Fruit fly (Drosophila melanogaster) whole organism, embryonic: ENCODE results near the gene Cyfip.

Experiments
- Antp ChIP-seq: fragments of 200-800 bp; sonication (Bioruptor generic); optimal IDR thresholded peaks from 3 replicates; lab custom pipeline; 2016; ENCODE audit warnings: missing biosample characterization, missing genetic modification characterization
- CG10462 ChIP-seq: fragments of 200-800 bp; sonication (Bioruptor generic); optimal IDR thresholded peaks from 2 replicates; lab custom pipeline; 2016; ENCODE audit warnings: missing biosample characterization, missing genetic modification characterization
- CG11247 ChIP-seq: fragments of 200-800 bp; sonication (Bioruptor generic); IDR thresholded peaks from 2 replicates; pipeline ENCODE4 v1.3.6; 2022; ENCODE audit warnings: missing biosample characterization, missing genetic modification characterization
- CG11456 ChIP-seq: fragments of 200-800 bp; sonication (Bioruptor generic); IDR thresholded peaks from 3 replicates; pipeline ENCODE4 v1.3.6; 2022; ENCODE audit warnings: missing biosample characterization, missing genetic modification characterization
- CG12659 ChIP-seq: fragments of 200-800 bp; sonication (Bioruptor generic); optimal IDR thresholded peaks from 3 replicates; lab custom pipeline; 2017; ENCODE audit warnings: mild to moderate bottlenecking, missing biosample characterization, missing genetic modification reagents, missing genetic modification characterization
- CG13424 ChIP-seq: fragments of 200-800 bp; sonication (Bioruptor generic); optimal IDR thresholded peaks from 2 replicates; lab custom pipeline; 2019; ENCODE audit warnings: missing biosample characterization, mild to moderate bottlenecking, missing genetic modification characterization, moderate library complexity
- CG13624 ChIP-seq: fragments of 200-800 bp; sonication (Bioruptor generic); optimal IDR thresholded peaks from 2 replicates; lab custom pipeline; 2016; ENCODE audit warnings: missing biosample characterization, missing genetic modification characterization
- CG14710 ChIP-seq: fragments of 200-800 bp; sonication (Bioruptor generic); optimal IDR thresholded peaks from 3 replicates; lab custom pipeline; 2019; ENCODE audit warnings: missing biosample characterization, mild to moderate bottlenecking, missing genetic modification characterization, moderate library complexity
- CG15269 ChIP-seq: fragments of 200-800 bp; sonication (Bioruptor generic); optimal IDR thresholded peaks from 2 replicates; lab custom pipeline; 2018; ENCODE audit warnings: missing biosample characterization, mild to moderate bottlenecking, missing genetic modification characterization, moderate library complexity
- CG17568 ChIP-seq: fragments of 200-800 bp; sonication (Bioruptor generic); optimal IDR thresholded peaks from 2 replicates; lab custom pipeline; 2018; ENCODE audit warnings: missing biosample characterization, mild to moderate bottlenecking, missing genetic modification characterization, moderate library complexity
- CG18599 ChIP-seq: fragments of 200-800 bp; sonication (Bioruptor generic); optimal IDR thresholded peaks from 3 replicates; lab custom pipeline; 2017; ENCODE audit warnings: missing biosample characterization, missing genetic modification characterization, mild to moderate bottlenecking, moderate library complexity, missing genetic modification reagents
- CG2129 ChIP-seq: fragments of 200-800 bp; sonication (Bioruptor generic); IDR thresholded peaks from 2 replicates; pipeline ENCODE4 v1.3.6; 2022; ENCODE audit warnings: missing biosample characterization, missing genetic modification characterization; ENCODE audit not compliant: partially characterized antibody
- CG2199 ChIP-seq: fragments of 200-800 bp; sonication (Bioruptor generic); IDR thresholded peaks from 3 replicates; pipeline ENCODE4 v1.3.6; 2022; ENCODE audit warnings: missing biosample characterization, missing genetic modification characterization
- CG3281 ChIP-seq: fragments of 200-800 bp; sonication (Bioruptor generic); optimal IDR thresholded peaks from 3 replicates; lab custom pipeline; 2017; ENCODE audit warnings: missing biosample characterization, mild to moderate bottlenecking, missing genetic modification characterization
- CG34224 ChIP-seq: fragments of 200-800 bp; sonication (Bioruptor generic); IDR thresholded peaks from 3 replicates; pipeline ENCODE4 v1.3.6; 2022; ENCODE audit warnings: missing biosample characterization, missing genetic modification characterization; ENCODE audit not compliant: partially characterized antibody
- CG4730 ChIP-seq: fragments of 200-800 bp; sonication (Bioruptor generic); IDR thresholded peaks from 2 replicates; pipeline ENCODE4 v1.3.6; 2022; ENCODE audit warnings: missing biosample characterization, missing genetic modification characterization
- CG4820 ChIP-seq: fragments of 200-800 bp; sonication (Bioruptor generic); optimal IDR thresholded peaks from 3 replicates; lab custom pipeline; 2016; ENCODE audit warnings: missing biosample characterization, missing genetic modification characterization
- CG6175 ChIP-seq: fragments of 200-800 bp; sonication (Bioruptor generic); IDR thresholded peaks from 3 replicates; pipeline ENCODE4 v1.3.6; 2022; ENCODE audit warnings: missing biosample characterization, missing genetic modification characterization
- CG6689 ChIP-seq: fragments of 200-800 bp; sonication (Bioruptor generic); IDR thresholded peaks from 2 replicates; pipeline ENCODE4 v1.3.6; 2022; ENCODE audit warnings: missing biosample characterization, missing genetic modification characterization
- CG7271 ChIP-seq: fragments of 200-800 bp; sonication (Bioruptor generic); optimal IDR thresholded peaks from 2 replicates; lab custom pipeline; 2018; ENCODE audit warnings: missing biosample characterization, mild to moderate bottlenecking, missing genetic modification characterization, moderate library complexity
- CG7928 ChIP-seq: fragments of 200-800 bp; sonication (Bioruptor generic); optimal IDR thresholded peaks from 2 replicates; lab custom pipeline; 2017; ENCODE audit warnings: missing biosample characterization, mild to moderate bottlenecking, missing genetic modification characterization
- Dad ChIP-seq: fragments of 200-800 bp; sonication (Bioruptor generic); optimal IDR thresholded peaks from 3 replicates; lab custom pipeline; 2016; ENCODE audit warnings: missing biosample characterization, missing genetic modification characterization
- Doc3 ChIP-seq: fragments of 200-800 bp; sonication (Bioruptor generic); IDR thresholded peaks from 3 replicates; pipeline ENCODE4 v1.3.6; 2022; ENCODE audit warnings: missing biosample characterization, missing genetic modification characterization; ENCODE audit not compliant: partially characterized antibody
- Dref ChIP-seq: fragments of 200-800 bp; sonication (Bioruptor generic); IDR thresholded peaks from 2 replicates; pipeline ENCODE4 v1.3.6; 2022; ENCODE audit warnings: missing biosample characterization, missing genetic modification characterization
- Elba2 ChIP-seq: fragments of 200-800 bp; sonication (Bioruptor generic); optimal IDR thresholded peaks from 3 replicates; lab custom pipeline; 2016; ENCODE audit warnings: missing biosample characterization, missing genetic modification characterization
- H2.0 ChIP-seq: fragments of 200-800 bp; sonication (Bioruptor generic); IDR thresholded peaks from 2 replicates; pipeline ENCODE4 v1.3.6; 2022; ENCODE audit warnings: missing biosample characterization, missing genetic modification characterization
- Hr39 ChIP-seq: fragments of >200 bp; optimal IDR thresholded peaks from 2 replicates; lab custom pipeline; 2017
- MBD-R2 ChIP-seq: fragments of 200-800 bp; sonication (Bioruptor generic); IDR thresholded peaks from 2 replicates; pipeline ENCODE4 v1.3.6; 2022; ENCODE audit warnings: missing biosample characterization, missing genetic modification characterization
- NFAT ChIP-seq: fragments of 200-800 bp; sonication (Bioruptor generic); IDR thresholded peaks from 2 replicates; pipeline ENCODE4 v1.3.6; 2022; ENCODE audit warnings: missing biosample characterization, missing genetic modification characterization
- Rx ChIP-seq: fragments of 200-800 bp; sonication (Bioruptor generic); IDR thresholded peaks from 2 replicates; pipeline ENCODE4 v1.3.6; 2022; ENCODE audit warnings: missing biosample characterization, missing genetic modification characterization
- Scr ChIP-seq: fragments of 200-800 bp; sonication (Bioruptor generic); IDR thresholded peaks from 2 replicates; pipeline ENCODE4 v1.3.6; 2022; ENCODE audit warnings: missing biosample characterization, missing genetic modification characterization; ENCODE audit not compliant: partially characterized antibody
- Trl ChIP-seq, 3 experiments: fragments of >200 bp in 2 of 3; fragments of 200-800 bp in 1 of 3; sonication (Bioruptor generic) in 1 of 3; optimal IDR thresholded peaks; 2 replicates in 1 of 3; 3 replicates in 2 of 3; lab custom pipeline; 2016 to 2017; ENCODE audit warnings: missing biosample characterization in 1 of 3, missing genetic modification characterization in 1 of 3
- Vsx1 ChIP-seq: fragments of 200-800 bp; sonication (Bioruptor generic); optimal IDR thresholded peaks from 2 replicates; lab custom pipeline; 2017; ENCODE audit warnings: missing biosample characterization, mild to moderate bottlenecking, missing genetic modification characterization, missing genetic modification reagents
- amos ChIP-seq: fragments of 200-800 bp; sonication (Bioruptor generic); IDR thresholded peaks from 2 replicates; pipeline ENCODE4 v1.3.6; 2022; ENCODE audit warnings: missing biosample characterization, missing genetic modification characterization; ENCODE audit not compliant: partially characterized antibody
- bbx ChIP-seq: fragments of 200-800 bp; sonication (Bioruptor generic); IDR thresholded peaks from 2 replicates; pipeline ENCODE4 v1.3.6; 2022; ENCODE audit warnings: missing biosample characterization, missing genetic modification characterization; ENCODE audit not compliant: partially characterized antibody
- bcd ChIP-seq: fragments of 200-800 bp; sonication (Bioruptor generic); optimal IDR thresholded peaks from 2 replicates; lab custom pipeline; 2017; ENCODE audit warnings: missing biosample characterization, mild to moderate bottlenecking, missing genetic modification characterization
- caup ChIP-seq: fragments of 200-800 bp; sonication (Bioruptor generic); optimal IDR thresholded peaks from 3 replicates; lab custom pipeline; 2017; ENCODE audit warnings: missing biosample characterization, mild to moderate bottlenecking, missing genetic modification characterization, moderate library complexity; ENCODE audit not compliant: severe bottlenecking
- chm ChIP-seq: fragments of 200-800 bp; sonication (Bioruptor generic); IDR thresholded peaks from 2 replicates; pipeline ENCODE4 v1.3.6; 2022; ENCODE audit warnings: missing biosample characterization, missing genetic modification characterization
- dysf ChIP-seq: fragments of 200-800 bp; sonication (Bioruptor generic); IDR thresholded peaks from 3 replicates; pipeline ENCODE4 v1.3.6; 2022; ENCODE audit warnings: missing biosample characterization, missing genetic modification characterization
- eyg ChIP-seq: fragments of 200-800 bp; sonication (Bioruptor generic); optimal IDR thresholded peaks from 3 replicates; lab custom pipeline; 2016; ENCODE audit warnings: missing biosample characterization, missing genetic modification characterization
- gcm ChIP-seq: fragments of 200-800 bp; sonication (Bioruptor generic); optimal IDR thresholded peaks from 2 replicates; lab custom pipeline; 2019; ENCODE audit warnings: missing biosample characterization, mild to moderate bottlenecking, missing genetic modification characterization, moderate library complexity
- insv ChIP-seq, 2 experiments: fragments of 200-800 bp; sonication (Bioruptor generic); optimal IDR thresholded peaks; 3 replicates each; lab custom pipeline; 2016 to 2018; ENCODE audit warnings: missing biosample characterization in 2 of 2, missing genetic modification characterization in 2 of 2
- knrl ChIP-seq: fragments of 200-800 bp; sonication (Bioruptor generic); IDR thresholded peaks from 3 replicates; pipeline ENCODE4 v1.3.6; 2022; ENCODE audit warnings: missing biosample characterization, missing genetic modification characterization; ENCODE audit not compliant: partially characterized antibody
- lov ChIP-seq, 2 experiments: fragments of 200-800 bp in 1 of 2; fragments of >200 bp in 1 of 2; sonication (Bioruptor generic) in 1 of 2; IDR thresholded peaks in 1 of 2; optimal IDR thresholded peaks in 1 of 2; 2 replicates in 1 of 2; 3 replicates in 1 of 2; pipeline versions ENCODE4 v1.3.6 to Lab custom; 2017 to 2022; ENCODE audit warnings: missing biosample characterization in 1 of 2, missing genetic modification characterization in 1 of 2
- odd ChIP-seq: fragments of 200-800 bp; sonication (Bioruptor generic); optimal IDR thresholded peaks from 2 replicates; lab custom pipeline; 2017; ENCODE audit warnings: missing biosample characterization, mild to moderate bottlenecking, missing genetic modification characterization
- pho ChIP-seq: fragments of 200-800 bp; sonication (Bioruptor generic); optimal IDR thresholded peaks from 2 replicates; lab custom pipeline; 2016; ENCODE audit warnings: missing biosample characterization, missing genetic modification characterization
- ssp ChIP-seq: fragments of 200-800 bp; sonication (Bioruptor generic); IDR thresholded peaks from 2 replicates; pipeline ENCODE4 v1.3.6; 2022; ENCODE audit warnings: missing biosample characterization, missing genetic modification characterization
- trem ChIP-seq: fragments of 200-800 bp; optimal IDR thresholded peaks from 3 replicates; lab custom pipeline; 2019; ENCODE audit warnings: missing biosample characterization, mild to moderate bottlenecking, missing genetic modification characterization, moderate library complexity
- vfl ChIP-seq: fragments of 200-800 bp; sonication (Bioruptor generic); optimal IDR thresholded peaks from 2 replicates; lab custom pipeline; 2016; ENCODE audit warnings: missing biosample characterization, missing genetic modification characterization

Gene Cyfip

DNA sequence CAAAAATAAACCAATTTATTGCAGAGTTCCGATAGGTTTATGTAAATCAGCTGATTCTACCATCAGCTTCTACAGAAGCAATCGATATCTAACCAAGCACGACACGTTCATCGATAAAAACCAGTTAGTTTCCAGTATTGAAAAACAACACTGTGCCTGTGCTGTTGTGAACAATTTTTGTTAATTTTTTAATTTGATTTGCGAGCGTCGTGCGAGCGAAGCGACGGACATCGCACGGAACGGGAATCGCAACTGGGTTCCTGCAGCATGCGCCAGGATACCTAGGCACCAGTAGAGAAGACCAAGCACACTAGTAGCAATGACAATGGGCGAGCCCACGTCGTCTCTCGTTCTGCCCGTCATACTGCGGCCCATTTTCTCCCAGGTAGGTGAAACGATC lies 38.8 kb downstream of the Cyfip start, which contains the start of the genes Ccm3 and CG6136 (continued):
- peak; percentile 35 for TF ChIP-seq CG3281 (GFP tag; lab: Kevin White, UChicago)
- peak; percentile 6 for TF ChIP-seq CG7271 (tag; lab: Kevin White, UChicago)
- peak; percentile 37 for TF ChIP-seq pho (GFP tag; lab: Kevin White, UChicago)
- TF ChIP-seq CG11456 (GFP tag; lab: Robert Waterston, UW), result peak; percentile 74; the same call in 1 of the 3 replicates
- no peak for TF ChIP-seq lov (optimal IDR thresholded peaks at IDR 0.05; lab: Kevin White, UChicago)
- TF ChIP-seq lov (GFP tag; IDR thresholded peaks at IDR 0.05; lab: Robert Waterston, UW), result 0 out of 3 replicates have a peak, but pooled peaks have one; percentile 41
- peak; percentile 24 for TF ChIP-seq H2.0 (GFP tag; lab: Robert Waterston, UW)
- peak; percentile 69 for TF ChIP-seq caup (GFP tag; lab: Kevin White, UChicago)
- TF ChIP-seq amos (GFP tag; lab: Robert Waterston, UW), result peak; percentile 95
- TF ChIP-seq CG13624 (GFP tag; lab: Kevin White, UChicago), result peak; percentile 74
- peak; percentile 89 for TF ChIP-seq knrl (GFP tag; lab: Robert Waterston, UW)
- peak; percentile 20 for TF ChIP-seq Dad (GFP tag; lab: Kevin White, UChicago)
- TF ChIP-seq Trl (optimal IDR thresholded peaks at IDR 0.05; lab: Kevin White, UChicago), result no peak
- TF ChIP-seq Trl (GFP tag; optimal IDR thresholded peaks at IDR 0.05; lab: Kevin White, UChicago), result peak; percentile 63
- TF ChIP-seq NFAT (GFP tag; lab: Robert Waterston, UW), result peak; percentile 61; the same call in 1 of the 2 replicates
- TF ChIP-seq ssp (GFP tag; lab: Robert Waterston, UW), result no peak
- peak; percentile 43; the same call in 2 of the 3 replicates for TF ChIP-seq dysf (GFP tag; lab: Robert Waterston, UW)
- TF ChIP-seq CG12659, result peak; percentile 69
- peak; percentile 44; the same call in 1 of the 2 replicates for TF ChIP-seq CG11247 (GFP tag; lab: Robert Waterston, UW)
- TF ChIP-seq gcm (GFP tag; lab: Kevin White, UChicago), result peak; percentile 27
- TF ChIP-seq CG6175 (GFP tag; lab: Robert Waterston, UW), result no peak
- peak; percentile 36 for TF ChIP-seq vfl (GFP tag; lab: Kevin White, UChicago)
- TF ChIP-seq CG2199 (GFP tag; lab: Robert Waterston, UW), result no peak
- no peak for TF ChIP-seq CG17568 (GFP tag; lab: Kevin White, UChicago)
- TF ChIP-seq Hr39, result peak; percentile 64
- TF ChIP-seq Dref (GFP tag; lab: Robert Waterston, UW), result peak; percentile 97
- peak; percentile 53 for TF ChIP-seq trem (tag; lab: Kevin White, UChicago)
- TF ChIP-seq insv (GFP tag; optimal IDR thresholded peaks at IDR 0.05; lab: Kevin White, UChicago), result peak in 1 of 2 experiments; percentile 75
- TF ChIP-seq eyg, result peak; percentile 31
- no peak for TF ChIP-seq CG10462 (GFP tag; lab: Kevin White, UChicago)
- no peak for TF ChIP-seq CG15269 (tag; lab: Kevin White, UChicago)
- peak; percentile 97 for TF ChIP-seq MBD-R2
- peak; percentile 91 for TF ChIP-seq Scr (GFP tag; lab: Robert Waterston, UW)
- no peak for TF ChIP-seq CG4730 (GFP tag; lab: Robert Waterston, UW)
- TF ChIP-seq CG7928, result peak; percentile 27
- peak; percentile 3 for TF ChIP-seq CG13424
- peak; percentile 13 for TF ChIP-seq odd
- TF ChIP-seq CG34224 (GFP tag; lab: Robert Waterston, UW), result peak; percentile 92
- peak; percentile 95 for TF ChIP-seq bbx (GFP tag; lab: Robert Waterston, UW)
- peak; percentile 28 for TF ChIP-seq bcd
- TF ChIP-seq CG14710, result peak; percentile 38
- TF ChIP-seq chm (GFP tag; lab: Robert Waterston, UW), result peak; percentile 54; the same call in 1 of the 2 replicates
- no peak for TF ChIP-seq CG4820 (GFP tag; lab: Kevin White, UChicago)
- TF ChIP-seq Antp (GFP tag; lab: Kevin White, UChicago), result peak; percentile 29
- peak; percentile 77 for TF ChIP-seq CG2129 (GFP tag; lab: Robert Waterston, UW)
- no peak for TF ChIP-seq Vsx1 (GFP tag; lab: Kevin White, UChicago)
- TF ChIP-seq CG18599, result peak; percentile 51
- TF ChIP-seq Doc3 (GFP tag; lab: Robert Waterston, UW), result peak; percentile 82
- no peak for TF ChIP-seq Rx
- 0 out of 2 replicates have a peak, but pooled peaks have one; percentile 21 for TF ChIP-seq CG6689 (GFP tag; lab: Robert Waterston, UW)
- TF ChIP-seq Elba2 (GFP tag; lab: Kevin White, UChicago), result peak; percentile 35
